Worm (Caenorhabditis elegans): ENCODE data around the gene ZK899.1.

DNA sequence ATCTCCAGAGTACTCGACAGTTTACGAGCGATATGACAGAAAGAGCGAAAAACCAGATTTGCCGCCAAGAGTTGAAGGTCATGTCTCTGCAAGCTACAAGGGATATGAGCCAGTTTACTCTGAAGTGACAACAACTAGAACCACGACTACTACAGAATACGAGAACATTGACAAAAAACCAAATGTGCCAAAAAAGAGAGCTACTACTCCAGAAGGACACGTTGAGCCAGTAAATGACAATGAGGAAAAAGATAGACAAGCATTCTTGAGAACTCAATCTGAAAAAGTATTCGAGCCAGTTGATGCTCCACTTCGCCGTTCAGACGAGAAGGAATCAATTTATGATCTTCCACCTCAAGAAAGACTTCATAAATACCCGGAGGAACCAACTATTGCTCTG, 29.1 kb upstream of the ZK899.1 start:
- TF ChIP-seq sox-4 (tag; optimal IDR thresholded peaks at IDR 0.05) (no peak), nhr-11 (tag; optimal IDR thresholded peaks at IDR 0.05) (no peak), pqm-1 (tag; optimal IDR thresholded peaks at IDR 0.05) (no peak), rnt-1 (tag; optimal IDR thresholded peaks at IDR 0.05) (no peak), elt-2 (tag; optimal IDR thresholded peaks at IDR 0.05) (no peak), ets-4 (tag; optimal IDR thresholded peaks at IDR 0.05) (no peak), ceh-34 (tag; optimal IDR thresholded peaks at IDR 0.05) (no peak), mec-3 (tag; optimal IDR thresholded peaks at IDR 0.05; ENCODE audit: borderline replicate concordance) (no peak), nhr-232 (tag; optimal IDR thresholded peaks at IDR 0.05) (no peak), unc-55 (GFP tag; optimal IDR thresholded peaks at IDR 0.05) (no peak), tbx-2 (tag; optimal IDR thresholded peaks at IDR 0.05) (no peak), C08G9.2 (tag; optimal IDR thresholded peaks at IDR 0.05) (no peak)
